Worm (Caenorhabditis elegans) whole organism, L1 larva: Measurements from ENCODE around the gene ZK632.9.
A peak's percentile ranks its signal among the peaks of the same experiment; 100 is the strongest.

Experiments
- Y116A8C.19 ChIP-seq: sonication (generic microtip); optimal IDR thresholded peaks from 2 replicates; lab custom pipeline; 2016; ENCODE audit warnings: missing compliant biosample characterization, missing genetic modification characterization, borderline replicate concordance
- aha-1 ChIP-seq: fragments of 150-350 bp; optimal IDR thresholded peaks from 2 replicates; lab custom pipeline; 2014; ENCODE audit warnings: missing biosample characterization, missing genetic modification characterization
- alr-1 ChIP-seq: fragments of 200-800 bp; sonication (Bioruptor generic); optimal IDR thresholded peaks from 2 replicates; lab custom pipeline; 2018; ENCODE audit warnings: borderline replicate concordance, mild to moderate bottlenecking, missing genetic modification characterization, missing compliant biosample characterization
- aly-2 ChIP-seq: fragments of 150-350 bp; optimal IDR thresholded peaks from 2 replicates; lab custom pipeline; 2014; ENCODE audit warnings: missing biosample characterization, missing genetic modification characterization
- blmp-1 ChIP-seq: fragments of 150-350 bp; optimal IDR thresholded peaks from 2 replicates; lab custom pipeline; 2014; ENCODE audit warnings: missing biosample characterization, missing genetic modification characterization
- ceh-63 ChIP-seq: fragments of 200-800 bp; sonication (Bioruptor generic); optimal IDR thresholded peaks from 2 replicates; lab custom pipeline; 2018; ENCODE audit warnings: mild to moderate bottlenecking, missing genetic modification characterization, missing compliant biosample characterization
- ceh-8 ChIP-seq: fragments of 200-800 bp; sonication (Bioruptor generic); optimal IDR thresholded peaks from 2 replicates; lab custom pipeline; 2018; ENCODE audit warnings: mild to moderate bottlenecking, missing genetic modification characterization, moderate library complexity, missing compliant biosample characterization
- ceh-82 ChIP-seq, 3 experiments: fragments of 150-350 bp in 1 of 3; sonication (generic microtip) in 2 of 3; optimal IDR thresholded peaks; 2 replicates each; lab custom pipeline; 2014 to 2017; ENCODE audit warnings: missing biosample characterization in 3 of 3, missing genetic modification characterization in 3 of 3
- ceh-88 ChIP-seq: fragments of 200-800 bp; sonication (Bioruptor generic); IDR thresholded peaks from 2 replicates; pipeline ENCODE4 v1.3.6; 2022; ENCODE audit warnings: missing genetic modification characterization, missing compliant biosample characterization
- dpl-1 ChIP-seq, 3 experiments: fragments of 150-350 bp in 2 of 3; sonication (generic microtip) in 1 of 3; optimal IDR thresholded peaks; 2 replicates each; lab custom pipeline; 2014 to 2017; ENCODE audit warnings: missing biosample characterization in 3 of 3, missing genetic modification characterization in 3 of 3, missing genetic modification reagents in 3 of 3
- efl-1 ChIP-seq, 4 experiments: fragments of 150-350 bp; optimal IDR thresholded peaks in 3 of 4; peaks in 1 of 4; 1 replicate in 1 of 4; 2 replicates in 3 of 4; lab custom pipeline; 2014; ENCODE audit warnings: missing biosample characterization in 2 of 4, missing genetic modification characterization in 2 of 4, missing genetic modification reagents in 2 of 4
- elt-3 ChIP-seq, 6 experiments: fragments of 150-350 bp in 1 of 6; sonication (generic microtip); optimal IDR thresholded peaks; 2 replicates each; lab custom pipeline; 2017 to 2018; ENCODE audit warnings: missing biosample characterization in 6 of 6, missing genetic modification characterization in 6 of 6, inconsistent platforms in 1 of 6
- fkh-10 ChIP-seq: sonication (generic microtip); optimal IDR thresholded peaks from 2 replicates; lab custom pipeline; 2017; ENCODE audit warnings: missing biosample characterization, missing genetic modification reagents, missing genetic modification characterization
- fkh-4 ChIP-seq: sonication (generic microtip); optimal IDR thresholded peaks from 2 replicates; lab custom pipeline; 2016; ENCODE audit warnings: missing compliant biosample characterization, missing genetic modification characterization, borderline replicate concordance
- fkh-8 ChIP-seq: sonication (generic microtip); optimal IDR thresholded peaks from 2 replicates; lab custom pipeline; 2016; ENCODE audit warnings: mild to moderate bottlenecking, missing genetic modification characterization, missing compliant biosample characterization
- grh-1 ChIP-seq: fragments of 200-800 bp; sonication (Bioruptor generic); IDR thresholded peaks from 2 replicates; pipeline ENCODE4 v1.3.6; 2022; ENCODE audit warnings: missing genetic modification reagents, missing genetic modification characterization, missing compliant biosample characterization
- hpl-2 ChIP-seq: fragments of 150-350 bp; optimal IDR thresholded peaks from 2 replicates; lab custom pipeline; 2014; ENCODE audit warnings: missing biosample characterization, missing genetic modification reagents, missing genetic modification characterization
- jun-1 ChIP-seq: fragments of 150-350 bp; optimal IDR thresholded peaks from 2 replicates; lab custom pipeline; 2014; ENCODE audit warnings: missing biosample characterization, missing genetic modification reagents, missing genetic modification characterization
- lin-14 ChIP-seq: fragments of 200-800 bp; sonication (Bioruptor generic); optimal IDR thresholded peaks from 2 replicates; lab custom pipeline; 2018; ENCODE audit warnings: mild to moderate bottlenecking, missing genetic modification characterization, moderate library complexity, missing compliant biosample characterization
- lin-39 ChIP-seq: fragments of 150-350 bp; optimal IDR thresholded peaks from 2 replicates; lab custom pipeline; 2014; ENCODE audit warnings: missing biosample characterization, missing genetic modification reagents, missing genetic modification characterization
- mdl-1 ChIP-seq, 2 experiments: fragments of 150-350 bp; optimal IDR thresholded peaks; 2 replicates each; lab custom pipeline; 2014 to 2017; ENCODE audit warnings: missing biosample characterization in 2 of 2, missing genetic modification characterization in 2 of 2, inconsistent platforms in 1 of 2
- mef-2 ChIP-seq: fragments of 150-350 bp; optimal IDR thresholded peaks from 2 replicates; lab custom pipeline; 2014; ENCODE audit warnings: missing biosample characterization, missing genetic modification characterization
- mep-1 ChIP-seq: fragments of 150-350 bp; optimal IDR thresholded peaks from 2 replicates; lab custom pipeline; 2014; ENCODE audit warnings: missing biosample characterization, missing genetic modification characterization
- nhr-12 ChIP-seq: sonication (generic microtip); optimal IDR thresholded peaks from 2 replicates; lab custom pipeline; 2017; ENCODE audit warnings: missing biosample characterization, missing genetic modification characterization
- nhr-47 ChIP-seq: sonication (generic microtip); optimal IDR thresholded peaks from 2 replicates; lab custom pipeline; 2016; ENCODE audit warnings: mild to moderate bottlenecking, missing genetic modification characterization, moderate library complexity, missing compliant biosample characterization
- nhr-76 ChIP-seq: sonication (generic microtip); optimal IDR thresholded peaks from 2 replicates; lab custom pipeline; 2017; ENCODE audit warnings: missing biosample characterization, missing genetic modification characterization
- nhr-77 ChIP-seq: fragments of 150-350 bp; optimal IDR thresholded peaks from 2 replicates; lab custom pipeline; 2014; ENCODE audit warnings: missing biosample characterization, missing genetic modification characterization
- nhr-85 ChIP-seq: sonication (generic microtip); peaks from one replicate; lab custom pipeline; 2016; ENCODE audit warnings: missing genetic modification characterization, inconsistent platforms, missing compliant biosample characterization
- nhr-90 ChIP-seq: sonication (generic microtip); optimal IDR thresholded peaks from 2 replicates; lab custom pipeline; 2016; ENCODE audit warnings: mild to moderate bottlenecking, missing genetic modification characterization, missing compliant biosample characterization; ENCODE audit not compliant: poor library complexity
- skn-1 ChIP-seq: fragments of 150-350 bp; optimal IDR thresholded peaks from 2 replicates; lab custom pipeline; 2014; ENCODE audit warnings: missing biosample characterization, missing genetic modification characterization
- snpc-4 ChIP-seq: fragments of 150-350 bp; optimal IDR thresholded peaks from 2 replicates; lab custom pipeline; 2014; ENCODE audit warnings: missing biosample characterization, missing genetic modification characterization
- sptf-1 ChIP-seq: fragments of 150-350 bp; optimal IDR thresholded peaks from 2 replicates; lab custom pipeline; 2014; ENCODE audit warnings: missing biosample characterization, missing genetic modification characterization
- sup-37 ChIP-seq: fragments of 200-800 bp; sonication (Bioruptor generic); optimal IDR thresholded peaks from 2 replicates; lab custom pipeline; 2018; ENCODE audit warnings: mild to moderate bottlenecking, missing genetic modification characterization, missing compliant biosample characterization
- swsn-7 ChIP-seq: sonication (generic microtip); optimal IDR thresholded peaks from 2 replicates; lab custom pipeline; 2016; ENCODE audit warnings: missing genetic modification characterization, missing compliant biosample characterization
- tbx-2 ChIP-seq: sonication (generic microtip); optimal IDR thresholded peaks from 2 replicates; lab custom pipeline; 2016; ENCODE audit warnings: missing genetic modification characterization, missing compliant biosample characterization
- tlp-1 ChIP-seq: fragments of 150-350 bp; optimal IDR thresholded peaks from 2 replicates; lab custom pipeline; 2014; ENCODE audit warnings: missing biosample characterization, missing genetic modification characterization
- unc-130 ChIP-seq: fragments of 150-350 bp; optimal IDR thresholded peaks from 2 replicates; lab custom pipeline; 2017; ENCODE audit warnings: missing biosample characterization, missing genetic modification characterization, inconsistent platforms
- unc-30 ChIP-seq: sonication (generic microtip); optimal IDR thresholded peaks from 2 replicates; lab custom pipeline; 2017; ENCODE audit warnings: missing biosample characterization, missing genetic modification characterization
- unc-98 ChIP-seq: fragments of 200-800 bp; sonication (Bioruptor generic); IDR thresholded peaks from 2 replicates; pipeline ENCODE4 v1.3.6; 2022; ENCODE audit warnings: missing genetic modification characterization, missing compliant biosample characterization
- vab-15 ChIP-seq: sonication (generic microtip); optimal IDR thresholded peaks from 2 replicates; lab custom pipeline; 2017; ENCODE audit warnings: missing genotype, mild to moderate bottlenecking, missing genetic modification characterization, missing compliant biosample characterization
- xbp-1 ChIP-seq: sonication (generic microtip); optimal IDR thresholded peaks from 2 replicates; lab custom pipeline; 2016; ENCODE audit warnings: missing genetic modification characterization, missing compliant biosample characterization
- zag-1 ChIP-seq: fragments of 150-350 bp; optimal IDR thresholded peaks from 2 replicates; lab custom pipeline; 2014; ENCODE audit warnings: missing biosample characterization, missing genetic modification characterization
- zip-4 ChIP-seq: fragments of 200-800 bp; sonication (Bioruptor generic); optimal IDR thresholded peaks from 2 replicates; lab custom pipeline; 2018; ENCODE audit warnings: mild to moderate bottlenecking, missing genetic modification characterization, moderate library complexity, missing compliant biosample characterization
- ztf-4 ChIP-seq: fragments of 150-350 bp; optimal IDR thresholded peaks from 2 replicates; lab custom pipeline; 2014; ENCODE audit warnings: missing biosample characterization, missing genetic modification characterization

ZK632.9 gene

DNA sequence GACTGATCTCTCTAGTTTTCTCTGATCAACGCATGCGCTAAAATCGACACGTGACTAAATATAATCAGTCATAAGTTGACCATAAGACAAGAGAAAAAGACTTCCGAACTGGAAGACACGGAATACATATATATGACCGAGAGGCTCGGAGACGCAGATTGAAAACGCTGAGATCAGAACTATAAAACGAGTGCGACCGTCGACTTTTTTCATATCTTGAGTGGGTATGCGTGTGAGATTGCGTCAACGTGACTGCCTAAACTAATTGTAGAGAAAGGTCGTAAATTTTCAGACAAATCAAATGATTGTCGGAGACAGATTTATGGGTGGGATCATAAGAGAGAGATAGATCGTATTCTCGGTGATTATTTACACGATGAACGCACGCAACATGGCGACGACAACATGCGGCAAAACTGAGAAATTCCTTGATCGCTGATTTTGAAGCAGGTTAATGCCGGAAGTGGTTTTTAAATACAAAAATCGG, 17.6 kb downstream of the ZK632.9 start (continued):
- TF ChIP-seq fkh-8 (tag; lab: Kevin White, UChicago): no peak
- TF ChIP-seq ztf-4 (tag; lab: Kevin White, UChicago): peak; percentile 64
- no peak for TF ChIP-seq unc-130 (tag; lab: Kevin White, UChicago)
- TF ChIP-seq fkh-10: no peak
- no peak for TF ChIP-seq nhr-12
- peak; percentile 34 for TF ChIP-seq nhr-47 (tag; lab: Kevin White, UChicago)
- TF ChIP-seq unc-30: no peak
- TF ChIP-seq sup-37 (GFP tag; lab: Kevin White, UChicago): no peak
- TF ChIP-seq alr-1 (tag; lab: Kevin White, UChicago): no peak
- TF ChIP-seq elt-3 (tag; optimal IDR thresholded peaks at IDR 0.05; lab: Kevin White, UChicago): peak in 2 of 6 experiments; percentile 36 to 75
- TF ChIP-seq nhr-77 (tag; lab: Kevin White, UChicago): no peak
- TF ChIP-seq skn-1 (tag; lab: Kevin White, UChicago): peak; percentile 26
- TF ChIP-seq tbx-2 (tag; lab: Kevin White, UChicago): no peak
- no peak for TF ChIP-seq sptf-1 (tag; lab: Kevin White, UChicago)
- peak; percentile 43 for TF ChIP-seq nhr-90
- no peak for TF ChIP-seq aha-1
- peak; percentile 4 for TF ChIP-seq jun-1 (tag; lab: Kevin White, UChicago)
- no peak for TF ChIP-seq aly-2 (tag; lab: Kevin White, UChicago)

DNA sequence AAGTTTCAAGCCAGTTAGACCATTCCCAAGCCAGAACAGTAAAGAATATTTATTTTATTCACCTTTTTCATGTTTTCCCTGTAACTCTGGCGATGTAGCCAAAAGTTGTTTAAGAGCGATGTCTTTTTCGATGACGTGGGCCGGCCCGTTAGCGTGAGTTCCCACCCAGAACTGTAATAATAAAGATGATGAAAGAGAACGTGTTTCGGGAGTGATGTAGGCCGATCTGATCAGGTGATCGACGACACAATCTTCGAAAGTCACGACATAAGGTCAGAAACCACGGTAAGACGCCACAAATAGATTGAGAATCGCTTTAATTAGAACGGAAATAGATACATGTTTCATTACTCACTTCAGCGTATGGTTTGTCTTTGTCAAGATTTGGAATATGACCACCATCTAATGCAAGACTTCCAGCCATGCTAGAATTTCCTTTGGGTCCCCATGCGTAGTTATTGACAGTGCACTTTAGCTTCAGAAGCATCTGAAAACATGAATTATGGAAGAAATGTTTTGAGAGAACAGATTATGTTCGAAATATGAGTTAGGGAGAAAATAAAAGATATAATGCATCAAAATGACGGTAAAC, 18.2 kb downstream of the ZK632.9 start, which contains the start of gene ZK632.4:
Gene ZK632.4, minus strand, starts transcription at position 487 of the 592 bp plus-strand sequence.
- TF ChIP-seq ceh-82 (tag; optimal IDR thresholded peaks at IDR 0.05; lab: Kevin White, UChicago) (no peak), nhr-85 (tag; lab: Kevin White, UChicago) (peak; percentile 37), alr-1 (tag; lab: Kevin White, UChicago) (no peak), hpl-2 (GFP tag; lab: Kevin White, UChicago) (no peak), ceh-8 (GFP tag; lab: Kevin White, UChicago) (no peak), vab-15 (tag; lab: Kevin White, UChicago) (no peak), unc-30 (no peak), Y116A8C.19 (no peak), blmp-1 (tag; lab: Kevin White, UChicago) (no peak), efl-1 (optimal IDR thresholded peaks at IDR 0.05; lab: Kevin White, UChicago) (no peak), efl-1 (GFP tag; optimal IDR thresholded peaks at IDR 0.05 in 1 of 2; lab: Kevin White, UChicago) (no peak), ceh-88 (no peak), fkh-4 (no peak), nhr-12 (no peak), zip-4 (GFP tag; lab: Kevin White, UChicago) (no peak), mdl-1 (tag; optimal IDR thresholded peaks at IDR 0.05; lab: Kevin White, UChicago) (no peak), lin-14 (GFP tag; lab: Kevin White, UChicago) (no peak), tlp-1 (no peak), dpl-1 (GFP tag; optimal IDR thresholded peaks at IDR 0.05; lab: Kevin White, UChicago) (no peak), ceh-63 (no peak), snpc-4 (tag; lab: Kevin White, UChicago) (no peak), xbp-1 (tag; lab: Kevin White, UChicago) (no peak), zag-1 (tag; lab: Kevin White, UChicago) (no peak), lin-39 (tag; lab: Kevin White, UChicago) (no peak), unc-130 (tag; lab: Kevin White, UChicago) (peak; percentile 37), nhr-76 (tag; lab: Kevin White, UChicago) (no peak), unc-98 (GFP tag; lab: Robert Waterston, UW) (no peak), fkh-8 (tag; lab: Kevin White, UChicago) (no peak), sptf-1 (tag; lab: Kevin White, UChicago) (no peak), grh-1 (0 out of 2 replicates have a peak, but pooled peaks have one; percentile 35), mep-1 (no peak), mef-2 (tag; lab: Kevin White, UChicago) (no peak), tbx-2 (tag; lab: Kevin White, UChicago) (no peak), sup-37 (GFP tag; lab: Kevin White, UChicago) (no peak), elt-3 (tag; optimal IDR thresholded peaks at IDR 0.05; lab: Kevin White, UChicago) (peak in 1 of 6 experiments; percentile 26), swsn-7 (no peak)
